Fruit fly (Drosophila melanogaster): ENCODE data around the gene Cdk1.

- TF ChIP-seq CG8478 (optimal IDR thresholded peaks at IDR 0.05): no peak
- TF ChIP-seq CTCF (optimal IDR thresholded peaks at IDR 0.05): no peak
These were observed 9.8 kb upstream of the Cdk1 start, which contains the start of gene Mdh1 for dm6 chr2L:10395642-10396487.
